Worm (Caenorhabditis elegans) whole organism, L4/young adult: ENCODE results near the gene rrsr-1.
"Not testable (repeated sequence)": the region's sequence is repeated elsewhere in the genome, so short reads cannot be mapped to it uniquely, and the experiment has no call there.

Experiments
- W03F9.2 ChIP-seq: fragments of 150-350 bp; optimal IDR thresholded peaks from 2 replicates; lab custom pipeline; 2014; ENCODE audit warnings: missing biosample characterization, missing genetic modification characterization
- dao-5 ChIP-seq: sonication (generic microtip); optimal IDR thresholded peaks from 2 replicates; lab custom pipeline; 2016; ENCODE audit warnings: missing genotype, missing genetic modification characterization, moderate library complexity, missing compliant biosample characterization
- him-1 ChIP-seq: sonication (generic microtip); optimal IDR thresholded peaks from 2 replicates; lab custom pipeline; 2016; ENCODE audit warnings: missing genotype, missing genetic modification reagents, missing genetic modification characterization, missing compliant biosample characterization

- TF ChIP-seq him-1 (tag; lab: Kevin White, UChicago); dao-5; W03F9.2 (tag; lab: Kevin White, UChicago): not testable (repeated sequence)
These were observed 38.3 kb upstream of the rrsr-1 start, which contains the start of gene F08H9.3 for ce11 chrV:14463087-14463486.
